Fruit fly (Drosophila melanogaster) ovary, adult (tissue): ENCODE results near the gene mRpS9.

Experiments used
- CG17801 ChIP-seq: fragments of 200-800 bp; optimal IDR thresholded peaks from 2 replicates; lab custom pipeline; 2019; ENCODE audit warnings: missing biosample characterization, mild to moderate bottlenecking, missing genetic modification characterization, moderate library complexity; ENCODE audit not compliant: partially characterized antibody

mRpS9 gene

dm6 chr3R:7891031-7891430, 11.4 kb downstream of the mRpS9 start, which contains the start of gene wtrw:
Gene wtrw (plus strand): TSS chr3R:7891331.
- no peak for TF ChIP-seq CG17801

dm6 chr3R:7886859-7887190, 15.6 kb downstream of the mRpS9 start, which contains the start of gene ArgRS-m:
Gene ArgRS-m (plus strand): TSS chr3R:7887045.
- peak; percentile 59 for TF ChIP-seq CG17801

dm6 chr3R:7886167-7886858, 16.2 kb downstream of the mRpS9 start, which contains the start of gene CG17816:
Gene CG17816 (minus strand): TSS chr3R:7886733.
- no peak for TF ChIP-seq CG17801

- TF ChIP-seq CG17801, result no peak
Observed at dm6 chr3R:7884433-7884832, 18.0 kb downstream of the mRpS9 start.
